Fruit fly (Drosophila melanogaster): ENCODE measurements around the gene ifc.
A peak's percentile ranks its signal among the peaks of the same experiment; 100 is the strongest.

The ifc gene

dm6 chr2L:5977070-5977728, 8.9 kb upstream of the ifc start (continued):
- peak; percentile 20 for TF ChIP-seq nau (GFP tag; optimal IDR thresholded peaks at IDR 0.05)
- TF ChIP-seq CG10209 (GFP tag; optimal IDR thresholded peaks at IDR 0.05): peak; percentile 5
- TF ChIP-seq Sry-δ (GFP tag; optimal IDR thresholded peaks at IDR 0.05): peak; percentile 22
- no peak for TF ChIP-seq CG32532 (GFP tag; IDR thresholded peaks at IDR 0.05)
- TF ChIP-seq CG18011 (GFP tag; optimal IDR thresholded peaks at IDR 0.05): peak; percentile 36
- TF ChIP-seq Ets65A (GFP tag): peak; percentile 38
- TF ChIP-seq CG34376 (GFP tag; optimal IDR thresholded peaks at IDR 0.05): peak; percentile 11
- peak; percentile 35 for TF ChIP-seq CG6683 (GFP tag; optimal IDR thresholded peaks at IDR 0.05)
- TF ChIP-seq abd-A (tag; optimal IDR thresholded peaks at IDR 0.05): peak; percentile 88
- TF ChIP-seq CG30403 (GFP tag; optimal IDR thresholded peaks at IDR 0.05): no peak
- peak; percentile 22 for TF ChIP-seq HmgZ (tag; optimal IDR thresholded peaks at IDR 0.05)
- peak; percentile 2 for TF ChIP-seq CG11504 (tag; optimal IDR thresholded peaks at IDR 0.05)
- TF ChIP-seq tap (tag; optimal IDR thresholded peaks at IDR 0.05): peak; percentile 19
- no peak for TF ChIP-seq lmd (GFP tag; IDR thresholded peaks at IDR 0.05)
- TF ChIP-seq ftz-f1 (GFP tag; optimal IDR thresholded peaks at IDR 0.05): peak; percentile 85

dm6 chr2L:5977729-5978078, 8.4 kb upstream of the ifc start:
- TF ChIP-seq Trl (optimal IDR thresholded peaks at IDR 0.05) (peak; percentile 27 to 80), Trl (GFP tag; optimal IDR thresholded peaks at IDR 0.05) (no peak), CG2712 (tag; optimal IDR thresholded peaks at IDR 0.05) (no peak)

dm6 chr2L:5978333-5979054, 7.7 kb upstream of the ifc start:
- TF ChIP-seq cg (GFP tag; optimal IDR thresholded peaks at IDR 0.05) (peak; percentile 22), kni (GFP tag; optimal IDR thresholded peaks at IDR 0.05) (peak; percentile 79), CG2875 (GFP tag; optimal IDR thresholded peaks at IDR 0.05) (peak; percentile 0), Hey (tag; optimal IDR thresholded peaks at IDR 0.05) (peak; percentile 2), yki (optimal IDR thresholded peaks at IDR 0.05) (no peak), hkb (optimal IDR thresholded peaks at IDR 0.05) (no peak), hkb (GFP tag; IDR thresholded peaks at IDR 0.05) (no peak), fru (optimal IDR thresholded peaks at IDR 0.05) (no peak), Asciz (GFP tag; optimal IDR thresholded peaks at IDR 0.05) (no peak), corto (GFP tag; optimal IDR thresholded peaks at IDR 0.05) (peak; percentile 21), sd (tag; optimal IDR thresholded peaks at IDR 0.05) (no peak), insv (GFP tag; optimal IDR thresholded peaks at IDR 0.05) (peak in 1 of 2 experiments; percentile 85), MESR4 (GFP tag; optimal IDR thresholded peaks at IDR 0.05) (no peak), grn (GFP tag; optimal IDR thresholded peaks at IDR 0.05) (peak; percentile 94), CG10209 (GFP tag; optimal IDR thresholded peaks at IDR 0.05) (no peak), Six4 (GFP tag; optimal IDR thresholded peaks at IDR 0.05) (peak; percentile 12), CG8290 (GFP tag; optimal IDR thresholded peaks at IDR 0.05) (no peak), CG8290 (tag; optimal IDR thresholded peaks at IDR 0.05) (no peak), Lhr (GFP tag; optimal IDR thresholded peaks at IDR 0.05) (no peak), Dll (GFP tag; IDR thresholded peaks at IDR 0.05; ENCODE audit: partially characterized antibody) (no peak), Dref (GFP tag; IDR thresholded peaks at IDR 0.05) (no peak), sr (GFP tag; IDR thresholded peaks at IDR 0.05) (no peak), CG10321 (GFP tag; IDR thresholded peaks at IDR 0.05) (no peak), dpn (GFP tag; optimal IDR thresholded peaks at IDR 0.05) (no peak), D (optimal IDR thresholded peaks at IDR 0.05) (no peak), D (GFP tag; optimal IDR thresholded peaks at IDR 0.05) (no peak), her (GFP tag; optimal IDR thresholded peaks at IDR 0.05) (no peak), cas (GFP tag; IDR thresholded peaks at IDR 0.05) (no peak), dysf (GFP tag; IDR thresholded peaks at IDR 0.05) (no peak), tap (tag; optimal IDR thresholded peaks at IDR 0.05) (no peak), tgo (GFP tag; IDR thresholded peaks at IDR 0.05) (no peak), CG10565 (GFP tag; optimal IDR thresholded peaks at IDR 0.05) (no peak), gce (GFP tag; IDR thresholded peaks at IDR 0.05) (no peak)

All from whole organism, embryonic.